Worm (Caenorhabditis elegans): ENCODE data around the gene C50H11.13.

DNA sequence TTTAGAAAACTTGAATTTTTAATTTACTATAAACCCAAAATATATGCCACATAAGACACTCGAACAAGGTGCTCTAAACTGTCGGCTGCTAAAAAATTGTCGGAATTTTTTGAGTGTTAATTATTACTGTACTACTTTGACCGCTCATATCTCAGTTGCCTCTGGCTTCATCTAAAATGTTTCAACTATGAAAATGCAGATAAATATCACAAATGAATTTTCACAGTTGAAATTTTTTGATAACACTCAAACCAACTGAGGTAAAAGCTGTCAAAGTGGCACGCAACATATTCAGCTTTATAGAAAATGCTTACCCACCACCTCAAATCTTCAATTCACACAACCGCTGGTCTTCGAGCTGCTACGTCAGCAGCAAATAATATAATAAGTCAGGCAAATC lies 17.3 kb upstream of the C50H11.13 start, which contains the start of gene acs-21:
- TF ChIP-seq fax-1 (tag; optimal IDR thresholded peaks at IDR 0.05) = no peak
- TF ChIP-seq hlh-15 (tag; optimal IDR thresholded peaks at IDR 0.05) = no peak
- TF ChIP-seq eyg-1 (tag; optimal IDR thresholded peaks at IDR 0.05) = no peak
- no peak for TF ChIP-seq rnt-1 (tag; optimal IDR thresholded peaks at IDR 0.05)
- TF ChIP-seq odd-2 (tag; optimal IDR thresholded peaks at IDR 0.05) = no peak
- TF ChIP-seq ceh-6 (GFP tag; optimal IDR thresholded peaks at IDR 0.05) = no peak
- no peak for TF ChIP-seq F13H6.1 (tag; optimal IDR thresholded peaks at IDR 0.05)
- TF ChIP-seq mec-3 (tag; optimal IDR thresholded peaks at IDR 0.05; ENCODE audit: borderline replicate concordance) = no peak

Measured in whole organism, late embryonic.